Fruit fly (Drosophila melanogaster) whole organism, wandering third instar larva: ENCODE results near the gene ppk23.

Experiments
- Abd-B ChIP-seq: fragments of >200 bp; optimal IDR thresholded peaks from 2 replicates; lab custom pipeline; 2017; ENCODE audit warnings: missing biosample characterization, missing genetic modification characterization
- CG32264 ChIP-seq: fragments of 200-800 bp; sonication (Bioruptor generic); optimal IDR thresholded peaks from 2 replicates; lab custom pipeline; 2016; ENCODE audit warnings: missing biosample characterization, missing genetic modification characterization
- CG9705 ChIP-seq: fragments of 200-800 bp; sonication (Bioruptor generic); optimal IDR thresholded peaks from 2 replicates; lab custom pipeline; 2018; ENCODE audit warnings: missing biosample characterization, mild to moderate bottlenecking, missing genetic modification characterization
- CrebA ChIP-seq: fragments of 200-800 bp; sonication (Bioruptor generic); optimal IDR thresholded peaks from 2 replicates; lab custom pipeline; 2016; ENCODE audit warnings: missing biosample characterization, mild to moderate bottlenecking, missing genetic modification characterization, borderline replicate concordance
- Dfd ChIP-seq: fragments of >200 bp; optimal IDR thresholded peaks from 2 replicates; lab custom pipeline; 2017; ENCODE audit warnings: missing biosample characterization, missing genetic modification characterization
- Dif ChIP-seq: fragments of 200-275, 200-300 bp; sonication (Bioruptor generic); optimal IDR thresholded peaks from 2 replicates; lab custom pipeline; 2018; ENCODE audit warnings: missing biosample characterization, missing genetic modification characterization; ENCODE audit not compliant: partially characterized antibody
- GATAd ChIP-seq: sonication (Bioruptor generic); optimal IDR thresholded peaks from 2 replicates; lab custom pipeline; 2016; ENCODE audit warnings: missing biosample characterization, missing genetic modification characterization
- HLH106 ChIP-seq: fragments of 200-800 bp; optimal IDR thresholded peaks from 3 replicates; lab custom pipeline; 2019; ENCODE audit warnings: missing biosample characterization, mild to moderate bottlenecking, missing genetic modification characterization, moderate library complexity
- Hnf4 ChIP-seq: fragments of 200-800 bp; sonication (Bioruptor generic); optimal IDR thresholded peaks from 2 replicates; lab custom pipeline; 2016; ENCODE audit warnings: missing biosample characterization, mild to moderate bottlenecking, missing genetic modification characterization
- Hr78 ChIP-seq: fragments of >200 bp; optimal IDR thresholded peaks from 2 replicates; lab custom pipeline; 2017; ENCODE audit warnings: missing biosample characterization, missing genetic modification characterization
- Hr83 ChIP-seq: fragments of 200-300 bp; sonication (Bioruptor generic); optimal IDR thresholded peaks from 2 replicates; lab custom pipeline; 2016; ENCODE audit warnings: missing biosample characterization, mild to moderate bottlenecking, missing genetic modification characterization, moderate library complexity; ENCODE audit not compliant: poor library complexity, severe bottlenecking
- Jra ChIP-seq: sonication (Bioruptor generic); optimal IDR thresholded peaks from 2 replicates; lab custom pipeline; 2016; ENCODE audit warnings: missing biosample characterization, missing genetic modification characterization
- Mio ChIP-seq: sonication (Bioruptor generic); optimal IDR thresholded peaks from 2 replicates; lab custom pipeline; 2016; ENCODE audit warnings: missing biosample characterization, missing genetic modification characterization
- Myc ChIP-seq: fragments of >200 bp; optimal IDR thresholded peaks from 2 replicates; lab custom pipeline; 2017
- N ChIP-seq: fragments of >200 bp; optimal IDR thresholded peaks from 2 replicates; lab custom pipeline; 2018; ENCODE audit warnings: missing biosample characterization, missing external identifiers, missing genetic modification characterization
- OdsH ChIP-seq: fragments of 200-800 bp; sonication (Bioruptor generic); optimal IDR thresholded peaks from 2 replicates; lab custom pipeline; 2016; ENCODE audit warnings: missing biosample characterization, mild to moderate bottlenecking, missing genetic modification characterization
- Rel ChIP-seq, 2 experiments: fragments of 200-800 bp; sonication (Bioruptor generic) in 1 of 2; optimal IDR thresholded peaks; 2 replicates in 1 of 2; 3 replicates in 1 of 2; lab custom pipeline; 2016 to 2019; ENCODE audit warnings: mild to moderate bottlenecking in 2 of 2, missing biosample characterization in 2 of 2, missing genetic modification characterization in 2 of 2, moderate library complexity in 1 of 2
- Sp1 ChIP-seq: fragments of 200-800 bp; sonication (Bioruptor generic); optimal IDR thresholded peaks from 3 replicates; lab custom pipeline; 2019; ENCODE audit warnings: missing biosample characterization, mild to moderate bottlenecking, missing genetic modification characterization, moderate library complexity
- Vsx2 ChIP-seq: fragments of 200-300, 225-300 bp; sonication (Bioruptor generic); optimal IDR thresholded peaks from 2 replicates; lab custom pipeline; 2018; ENCODE audit warnings: missing biosample characterization, missing genetic modification characterization; ENCODE audit not compliant: partially characterized antibody
- br ChIP-seq: fragments of 200-800 bp; sonication (Bioruptor generic); optimal IDR thresholded peaks from 2 replicates; lab custom pipeline; 2016; ENCODE audit warnings: missing biosample characterization, missing genetic modification characterization
- brk ChIP-seq: fragments of 200-800 bp; sonication (Bioruptor generic); optimal IDR thresholded peaks from 2 replicates; lab custom pipeline; 2016; ENCODE audit warnings: missing biosample characterization, mild to moderate bottlenecking, missing genetic modification characterization
- dl ChIP-seq, 2 experiments: fragments of 175-275, 200-275 bp in 1 of 2; fragments of 200-275 bp in 1 of 2; sonication (Bioruptor generic); optimal IDR thresholded peaks; lab custom pipeline; 2018; ENCODE audit warnings: mild to moderate bottlenecking in 2 of 2, missing biosample characterization in 2 of 2, missing genetic modification characterization in 2 of 2, moderate library complexity in 2 of 2; ENCODE audit not compliant: partially characterized antibody in 2 of 2, insufficient read depth in 1 of 2
- dmrt93B ChIP-seq: fragments of 200-800 bp; sonication (Bioruptor generic); optimal IDR thresholded peaks from 2 replicates; lab custom pipeline; 2018; ENCODE audit warnings: missing biosample characterization, mild to moderate bottlenecking, missing genetic modification characterization
- dsf ChIP-seq: sonication (Bioruptor generic); optimal IDR thresholded peaks from 2 replicates; lab custom pipeline; 2016; ENCODE audit warnings: missing biosample characterization, missing genetic modification characterization, borderline replicate concordance
- ey ChIP-seq: fragments of 200-800 bp; sonication (Bioruptor generic); optimal IDR thresholded peaks from 2 replicates; lab custom pipeline; 2016; ENCODE audit warnings: missing biosample characterization, missing genetic modification characterization
- foxo ChIP-seq, 2 experiments: fragments of 200-800 bp; sonication (Bioruptor generic); optimal IDR thresholded peaks; 2 replicates in 1 of 2; 3 replicates in 1 of 2; lab custom pipeline; 2016 to 2017; ENCODE audit warnings: missing biosample characterization in 2 of 2, missing genetic modification characterization in 2 of 2
- fru ChIP-seq: fragments of 200-800 bp; sonication (Bioruptor generic); optimal IDR thresholded peaks from 3 replicates; lab custom pipeline; 2016; ENCODE audit warnings: missing biosample characterization, mild to moderate bottlenecking, missing genetic modification characterization
- h ChIP-seq: fragments of 200-800 bp; sonication (Bioruptor generic); optimal IDR thresholded peaks from 3 replicates; lab custom pipeline; 2016; ENCODE audit warnings: missing biosample characterization, mild to moderate bottlenecking, missing genetic modification characterization
- jim ChIP-seq: fragments of 175-275, 200-325 bp; sonication (Bioruptor generic); optimal IDR thresholded peaks from 2 replicates; lab custom pipeline; 2016; ENCODE audit warnings: missing biosample characterization, mild to moderate bottlenecking, missing genetic modification characterization
- lola ChIP-seq: fragments of >200 bp; optimal IDR thresholded peaks from 2 replicates; lab custom pipeline; 2017; ENCODE audit warnings: missing biosample characterization, missing genetic modification characterization
- pan ChIP-seq: fragments of >200 bp; optimal IDR thresholded peaks from 2 replicates; lab custom pipeline; 2017
- psq ChIP-seq: fragments of 200-800 bp; sonication (Bioruptor generic); optimal IDR thresholded peaks from 3 replicates; lab custom pipeline; 2017; ENCODE audit warnings: missing biosample characterization, mild to moderate bottlenecking, missing genetic modification characterization, moderate library complexity
- rgr ChIP-seq: fragments of 200-800 bp; sonication (Bioruptor generic); optimal IDR thresholded peaks from 3 replicates; lab custom pipeline; 2016; ENCODE audit warnings: missing biosample characterization, mild to moderate bottlenecking, missing genetic modification characterization
- sage ChIP-seq: fragments of 200-800 bp; sonication (Bioruptor generic); optimal IDR thresholded peaks from 2 replicates; lab custom pipeline; 2016; ENCODE audit warnings: missing biosample characterization, mild to moderate bottlenecking, missing genetic modification characterization
- sv ChIP-seq: fragments of 200-800 bp; sonication (Bioruptor generic); optimal IDR thresholded peaks from 3 replicates; lab custom pipeline; 2016; ENCODE audit warnings: missing biosample characterization, missing genetic modification characterization
- tai ChIP-seq: sonication (Bioruptor generic); optimal IDR thresholded peaks from 2 replicates; lab custom pipeline; 2016; ENCODE audit warnings: missing biosample characterization, missing genetic modification characterization
- usp ChIP-seq: fragments of >200 bp; optimal IDR thresholded peaks from 2 replicates; lab custom pipeline; 2017; ENCODE audit warnings: missing biosample characterization, missing genetic modification characterization
- woc ChIP-seq: sonication (Bioruptor generic); optimal IDR thresholded peaks from 2 replicates; lab custom pipeline; 2016; ENCODE audit warnings: missing biosample characterization, mild to moderate bottlenecking, missing genetic modification characterization

Gene ppk23

dm6 chrX:17570912-17571609 is 2.0 kb upstream of the ppk23 start:
- TF ChIP-seq pan (lab: Kevin White, UChicago) (peak; percentile 27), Sp1 (GFP tag; lab: Kevin White, UChicago) (peak; percentile 57), sv (GFP tag; lab: Kevin White, UChicago) (no peak), dsf (no peak), rgr (GFP tag; lab: Kevin White, UChicago) (peak; percentile 51), CG9705 (GFP tag; lab: Kevin White, UChicago) (no peak), Abd-B (GFP tag; lab: Kevin White, UChicago) (no peak), dmrt93B (GFP tag; lab: Kevin White, UChicago) (peak; percentile 43), sage (no peak), CrebA (no peak), Hr78 (GFP tag; lab: Kevin White, UChicago) (no peak), Myc (lab: Kevin White, UChicago) (no peak), CG32264 (GFP tag; lab: Kevin White, UChicago) (no peak), fru (peak; percentile 79), Dif (GFP tag; lab: Kevin White, UChicago) (no peak), N (GFP tag; lab: Kevin White, UChicago) (no peak), br (GFP tag; lab: Kevin White, UChicago) (peak; percentile 71), GATAd (GFP tag; lab: Kevin White, UChicago) (no peak), usp (GFP tag; lab: Kevin White, UChicago) (no peak), brk (GFP tag; lab: Kevin White, UChicago) (no peak), h (GFP tag; lab: Kevin White, UChicago) (peak; percentile 60), Jra (no peak), lola (no peak), Hnf4 (GFP tag; lab: Kevin White, UChicago) (peak; percentile 10), dl (GFP tag; optimal IDR thresholded peaks at IDR 0.05; lab: Kevin White, UChicago; ENCODE audit: insufficient read depth in 1 of 2, partially characterized antibody in 2 of 2) (no peak), woc (GFP tag; lab: Kevin White, UChicago) (peak; percentile 90), psq (peak; percentile 78), Hr83 (GFP tag; lab: Kevin White, UChicago) (no peak), ey (GFP tag; lab: Kevin White, UChicago) (peak; percentile 73), Dfd (GFP tag; lab: Kevin White, UChicago) (no peak), tai (GFP tag; lab: Kevin White, UChicago) (no peak), HLH106 (peak; percentile 22), foxo (GFP tag; optimal IDR thresholded peaks at IDR 0.05; lab: Kevin White, UChicago) (peak in 1 of 2 experiments; percentile 71), Mio (no peak), Rel (GFP tag; optimal IDR thresholded peaks at IDR 0.05; lab: Kevin White, UChicago) (no peak), Rel (tag; optimal IDR thresholded peaks at IDR 0.05; lab: Kevin White, UChicago) (peak; percentile 81), Vsx2 (GFP tag; lab: Kevin White, UChicago) (no peak), jim (GFP tag; lab: Kevin White, UChicago) (no peak), OdsH (GFP tag; lab: Kevin White, UChicago) (peak; percentile 62)

DNA sequence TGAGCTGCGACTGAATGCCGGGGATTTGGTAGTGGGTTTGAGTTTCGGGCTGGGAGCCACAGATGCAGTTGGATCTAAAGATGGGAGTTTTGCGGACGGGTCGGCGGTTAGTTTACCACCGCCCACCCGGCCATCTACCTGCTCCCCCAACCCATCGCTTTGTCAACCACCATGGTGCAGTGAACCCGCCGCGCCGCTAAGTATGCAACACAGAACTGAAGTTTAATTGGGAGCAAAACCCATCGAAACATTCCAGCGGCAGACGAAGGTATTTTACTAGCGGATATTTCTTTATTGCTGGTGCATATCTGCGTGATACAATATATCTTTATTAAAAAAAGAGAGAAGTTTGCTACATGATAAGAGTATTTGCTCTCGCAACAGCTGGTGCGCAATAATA is 2.9 kb downstream of the ppk23 start:
- TF ChIP-seq br (GFP tag; lab: Kevin White, UChicago): no peak
- TF ChIP-seq N (GFP tag; lab: Kevin White, UChicago): no peak
- TF ChIP-seq Abd-B (GFP tag; lab: Kevin White, UChicago): no peak
- no peak for TF ChIP-seq dmrt93B (GFP tag; lab: Kevin White, UChicago)
- TF ChIP-seq dsf: no peak
- TF ChIP-seq foxo (GFP tag; optimal IDR thresholded peaks at IDR 0.05; lab: Kevin White, UChicago): no peak
- no peak for TF ChIP-seq psq
- TF ChIP-seq sv (GFP tag; lab: Kevin White, UChicago): no peak
- no peak for TF ChIP-seq usp (GFP tag; lab: Kevin White, UChicago)
- TF ChIP-seq Vsx2 (GFP tag; lab: Kevin White, UChicago): no peak
- no peak for TF ChIP-seq Mio
- no peak for TF ChIP-seq Myc (lab: Kevin White, UChicago)
- no peak for TF ChIP-seq GATAd (GFP tag; lab: Kevin White, UChicago)
- no peak for TF ChIP-seq Hr83 (GFP tag; lab: Kevin White, UChicago)
- no peak for TF ChIP-seq Dfd (GFP tag; lab: Kevin White, UChicago)
- no peak for TF ChIP-seq CG9705 (GFP tag; lab: Kevin White, UChicago)
